Worm (Caenorhabditis elegans) whole organism, early embryonic: ENCODE measurements around the gene M6.4.

ENCODE experiments used
- B0310.2 ChIP-seq: sonication (generic microtip); optimal IDR thresholded peaks from 2 replicates; lab custom pipeline; 2016; ENCODE audit warnings: mild to moderate bottlenecking, missing genetic modification characterization, missing compliant biosample characterization
- F13C5.2 ChIP-seq: sonication (generic microtip); optimal IDR thresholded peaks from 2 replicates; lab custom pipeline; 2017; ENCODE audit warnings: mild to moderate bottlenecking, missing genetic modification characterization, inconsistent platforms, missing compliant biosample characterization
- aly-1 ChIP-seq: sonication (generic microtip); optimal IDR thresholded peaks from 2 replicates; lab custom pipeline; 2016; ENCODE audit warnings: missing genetic modification characterization, missing compliant biosample characterization
- ama-1 ChIP-seq: fragments of 150-350 bp; optimal IDR thresholded peaks from 2 replicates; lab custom pipeline; 2014
- ceh-13 ChIP-seq: fragments of 200-800 bp; sonication (Bioruptor generic); optimal IDR thresholded peaks from 2 replicates; lab custom pipeline; 2018; ENCODE audit warnings: mild to moderate bottlenecking, missing genetic modification characterization, missing compliant biosample characterization
- ceh-36 ChIP-seq: sonication (generic microtip); optimal IDR thresholded peaks from 2 replicates; lab custom pipeline; 2016; ENCODE audit warnings: missing genetic modification characterization, inconsistent platforms, missing compliant biosample characterization
- ets-7 ChIP-seq: sonication (generic microtip); optimal IDR thresholded peaks from 2 replicates; lab custom pipeline; 2016; ENCODE audit warnings: missing genotype, missing genetic modification characterization, missing compliant biosample characterization
- flt-1 ChIP-seq: fragments of 200-800 bp; sonication (Bioruptor generic); IDR thresholded peaks from 2 replicates; pipeline ENCODE4 v1.3.6; 2022; ENCODE audit warnings: missing genetic modification characterization, missing compliant biosample characterization
- hmbx-1 ChIP-seq: sonication (generic microtip); optimal IDR thresholded peaks from 2 replicates; lab custom pipeline; 2016; ENCODE audit warnings: mild to moderate bottlenecking, missing genetic modification characterization, missing compliant biosample characterization
- hmg-4 ChIP-seq: fragments of 200-800 bp; sonication (Bioruptor generic); optimal IDR thresholded peaks from 2 replicates; lab custom pipeline; 2018; ENCODE audit warnings: mild to moderate bottlenecking, missing genetic modification characterization, missing compliant biosample characterization
- hnd-1 ChIP-seq: sonication (generic microtip); optimal IDR thresholded peaks from 2 replicates; lab custom pipeline; 2016; ENCODE audit warnings: missing genetic modification characterization, missing compliant biosample characterization
- pes-1 ChIP-seq: fragments of 200-800 bp; sonication (Bioruptor generic); IDR thresholded peaks from 2 replicates; pipeline ENCODE4 v1.3.6; 2022; ENCODE audit warnings: missing genetic modification reagents, missing genetic modification characterization, missing compliant biosample characterization
- scrt-1 ChIP-seq: fragments of 200-800 bp; sonication (Bioruptor generic); IDR thresholded peaks from 2 replicates; pipeline ENCODE4 v1.3.6; 2022; ENCODE audit warnings: missing genetic modification characterization, missing compliant biosample characterization
- sea-1 ChIP-seq: fragments of 200-800 bp; sonication (Bioruptor generic); conservative IDR thresholded peaks from 2 replicates; pipeline ENCODE4 v1.3.6; 2022; ENCODE audit warnings: missing genetic modification characterization, missing compliant biosample characterization
- tbx-11 ChIP-seq: fragments of 200-800 bp; sonication (Bioruptor generic); IDR thresholded peaks from 2 replicates; pipeline ENCODE4 v1.3.6; 2022; ENCODE audit warnings: missing genetic modification characterization, missing compliant biosample characterization
- tbx-37 ChIP-seq: fragments of 200-800 bp; sonication (Bioruptor generic); conservative IDR thresholded peaks from 2 replicates; pipeline ENCODE4 v1.3.6; 2022; ENCODE audit warnings: missing genetic modification reagents, missing genetic modification characterization, missing compliant biosample characterization
- tra-4 ChIP-seq: sonication (generic microtip); optimal IDR thresholded peaks from 2 replicates; lab custom pipeline; 2017; ENCODE audit warnings: missing genetic modification characterization, missing compliant biosample characterization

M6.4 gene

DNA sequence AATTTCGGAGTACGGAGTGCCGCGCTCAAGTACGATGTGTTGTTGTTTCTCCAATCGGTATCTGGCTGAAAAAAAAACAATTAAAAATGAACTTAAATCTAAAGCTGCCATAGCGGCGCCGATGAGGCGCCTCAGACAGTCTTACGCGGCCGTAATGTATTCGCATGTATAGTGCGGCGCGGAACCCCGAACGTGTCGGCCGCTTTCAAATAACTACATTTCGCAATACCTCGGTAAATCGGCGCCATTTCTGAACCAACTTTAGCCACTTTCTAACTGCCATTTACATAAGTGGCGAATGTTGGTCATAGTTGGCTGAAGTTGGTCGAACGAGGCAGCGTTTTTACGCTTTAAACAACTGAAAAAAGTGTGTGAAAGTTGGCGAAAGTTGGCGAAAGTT, 16.2 kb upstream of the M6.4 start:
- TF ChIP-seq pes-1 (GFP tag; lab: Robert Waterston, UW) (no peak), sea-1 (no peak), hmg-4 (GFP tag; lab: Kevin White, UChicago) (no peak), hnd-1 (tag; lab: Kevin White, UChicago) (no peak), flt-1 (GFP tag; lab: Robert Waterston, UW) (no peak), ceh-13 (no peak), tra-4 (tag; lab: Kevin White, UChicago) (no peak), ets-7 (no peak), F13C5.2 (tag; lab: Kevin White, UChicago) (no peak), hmbx-1 (tag; lab: Kevin White, UChicago) (no peak), tbx-11 (no peak), aly-1 (no peak), tbx-37 (GFP tag; lab: Robert Waterston, UW) (no peak), ama-1 (lab: Kevin White, UChicago) (no peak), ceh-36 (no peak), B0310.2 (tag; lab: Kevin White, UChicago) (no peak)

DNA sequence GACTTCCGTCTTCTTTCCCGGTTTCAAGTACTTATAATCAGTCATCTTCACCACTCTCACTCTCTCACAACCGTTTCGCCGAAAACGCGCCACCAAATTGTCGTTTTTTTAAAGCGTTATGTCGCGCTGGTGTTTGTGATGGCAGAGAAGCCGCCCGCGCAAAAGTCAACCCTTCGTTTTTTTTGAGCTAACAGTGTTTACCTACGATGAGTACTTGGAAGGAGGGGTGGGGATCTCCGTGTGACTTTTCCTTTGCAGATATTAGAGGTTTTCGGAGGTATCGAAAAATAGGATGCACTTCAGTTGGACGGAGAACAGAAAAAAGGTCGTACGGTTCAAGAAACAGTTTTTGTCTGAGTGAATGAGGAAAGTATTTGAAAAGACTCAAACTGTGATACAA, 11.3 kb upstream of the M6.4 start:
- TF ChIP-seq scrt-1 (GFP tag; lab: Robert Waterston, UW) (no peak), ceh-13 (no peak)

DNA sequence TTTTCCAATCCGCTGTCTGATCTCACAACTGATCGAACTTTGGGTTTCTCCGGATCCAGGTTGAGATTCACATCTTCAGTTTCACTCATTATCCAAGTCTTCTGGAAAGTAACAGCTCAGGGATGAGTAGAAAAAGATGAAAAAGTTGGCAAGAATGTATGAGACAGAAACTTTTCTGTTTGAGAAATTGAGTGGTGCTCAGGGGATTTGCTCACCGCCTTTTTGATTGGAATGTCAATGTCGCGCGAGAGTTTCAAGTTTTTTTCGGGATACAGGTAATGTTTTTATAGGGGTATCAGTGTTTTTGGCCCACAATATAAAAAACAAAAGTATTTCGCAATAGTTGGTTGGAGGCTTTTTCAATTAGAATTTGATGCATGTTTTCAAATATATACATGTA, 7.8 kb upstream of the M6.4 start, which contains the start of gene unc-96:
Gene unc-96, minus strand, starts transcription at position 101 of the 400 bp plus-strand sequence.
- TF ChIP-seq B0310.2 (tag; lab: Kevin White, UChicago) (no peak), ceh-36 (no peak), hnd-1 (tag; lab: Kevin White, UChicago) (no peak), aly-1 (no peak), ama-1 (lab: Kevin White, UChicago) (no peak), ets-7 (no peak), F13C5.2 (tag; lab: Kevin White, UChicago) (no peak), sea-1 (no peak), scrt-1 (GFP tag; lab: Robert Waterston, UW) (no peak), tbx-11 (no peak), hmg-4 (GFP tag; lab: Kevin White, UChicago) (no peak)

DNA sequence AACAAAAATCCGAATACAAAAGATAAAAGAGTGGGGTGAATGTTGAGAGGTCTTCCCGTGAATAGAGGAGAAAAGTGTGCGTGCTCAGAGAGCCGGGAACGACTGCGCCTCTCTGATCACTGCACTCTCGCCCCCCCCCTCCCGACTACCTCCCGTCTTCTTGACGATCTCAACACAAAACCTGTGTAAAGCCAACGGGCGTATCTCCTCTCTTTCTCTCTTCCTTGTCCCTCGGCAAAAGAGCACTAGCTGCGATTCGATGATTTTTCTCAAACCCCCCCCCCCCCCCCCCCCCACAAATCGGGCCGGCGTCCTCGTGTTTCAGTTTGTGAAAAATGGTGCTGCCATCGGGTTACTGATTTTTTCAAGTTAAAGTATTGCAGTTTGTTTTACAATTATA, 7.3 kb upstream of the M6.4 start:
- TF ChIP-seq scrt-1 (GFP tag; lab: Robert Waterston, UW) = no peak
- no peak for TF ChIP-seq pes-1 (GFP tag; lab: Robert Waterston, UW)
- TF ChIP-seq hnd-1 (tag; lab: Kevin White, UChicago) = no peak
- no peak for TF ChIP-seq ceh-13
- TF ChIP-seq tbx-37 (GFP tag; lab: Robert Waterston, UW) = no peak
- no peak for TF ChIP-seq F13C5.2 (tag; lab: Kevin White, UChicago)

DNA sequence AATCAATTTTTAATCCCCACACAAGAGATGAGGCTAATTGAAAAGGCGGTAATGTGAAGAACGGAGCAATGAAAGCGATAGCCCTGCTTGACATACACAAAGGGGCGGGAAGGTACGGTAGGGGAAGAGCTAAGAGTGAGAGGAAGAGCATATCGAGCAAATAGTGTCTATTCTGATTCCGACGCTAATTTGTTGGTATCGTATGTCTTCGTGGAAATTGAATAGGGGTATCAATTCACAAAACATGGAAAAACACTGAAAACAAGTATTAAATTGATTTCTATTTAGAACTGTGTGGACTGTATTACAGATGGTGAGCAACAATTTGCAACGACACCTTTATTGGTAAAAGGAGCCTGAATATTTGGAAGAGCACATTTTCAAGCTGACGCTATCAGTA, 7.9 kb downstream of the M6.4 start, which contains the start of gene pha-2:
Gene pha-2, minus strand, starts transcription at position 101 of the 400 bp plus-strand sequence.
- TF ChIP-seq B0310.2 (tag; lab: Kevin White, UChicago) (no peak), tra-4 (tag; lab: Kevin White, UChicago) (no peak), ama-1 (lab: Kevin White, UChicago) (no peak), tbx-11 (no peak), ceh-13 (no peak), hnd-1 (tag; lab: Kevin White, UChicago) (no peak), aly-1 (no peak), hmg-4 (GFP tag; lab: Kevin White, UChicago) (no peak), scrt-1 (GFP tag; lab: Robert Waterston, UW) (no peak), F13C5.2 (tag; lab: Kevin White, UChicago) (no peak), flt-1 (GFP tag; lab: Robert Waterston, UW) (no peak), ets-7 (no peak), sea-1 (no peak), tbx-37 (GFP tag; lab: Robert Waterston, UW) (no peak), ceh-36 (no peak), pes-1 (GFP tag; lab: Robert Waterston, UW) (no peak), hmbx-1 (tag; lab: Kevin White, UChicago) (no peak)

DNA sequence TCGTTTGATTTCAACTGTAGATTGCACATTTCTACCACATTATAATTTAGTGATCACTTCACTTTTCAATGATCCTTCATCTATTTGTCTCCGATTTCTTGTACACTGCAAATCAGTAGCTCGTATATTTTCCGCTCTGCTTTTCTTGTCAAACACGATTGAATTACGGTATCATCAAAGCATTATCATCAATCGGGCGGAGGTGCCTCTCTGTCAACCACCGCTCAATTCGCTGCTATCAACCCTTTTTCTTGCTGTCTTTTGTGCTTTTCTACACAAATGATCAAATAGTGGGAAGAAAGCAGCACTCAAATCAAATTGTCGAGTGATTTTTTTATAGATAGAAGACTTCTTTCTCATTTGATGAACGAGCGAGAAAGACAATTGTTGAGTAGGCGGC, 8.6 kb downstream of the M6.4 start:
- TF ChIP-seq ama-1 (lab: Kevin White, UChicago) (no peak), tbx-37 (GFP tag; lab: Robert Waterston, UW) (no peak), hmbx-1 (tag; lab: Kevin White, UChicago) (no peak), aly-1 (no peak), ets-7 (no peak), flt-1 (GFP tag; lab: Robert Waterston, UW) (no peak), B0310.2 (tag; lab: Kevin White, UChicago) (no peak), ceh-13 (no peak), scrt-1 (GFP tag; lab: Robert Waterston, UW) (no peak), hmg-4 (GFP tag; lab: Kevin White, UChicago) (no peak), hnd-1 (tag; lab: Kevin White, UChicago) (no peak), ceh-36 (no peak), tbx-11 (no peak), pes-1 (GFP tag; lab: Robert Waterston, UW) (no peak), sea-1 (no peak), F13C5.2 (tag; lab: Kevin White, UChicago) (no peak), tra-4 (tag; lab: Kevin White, UChicago) (no peak)

DNA sequence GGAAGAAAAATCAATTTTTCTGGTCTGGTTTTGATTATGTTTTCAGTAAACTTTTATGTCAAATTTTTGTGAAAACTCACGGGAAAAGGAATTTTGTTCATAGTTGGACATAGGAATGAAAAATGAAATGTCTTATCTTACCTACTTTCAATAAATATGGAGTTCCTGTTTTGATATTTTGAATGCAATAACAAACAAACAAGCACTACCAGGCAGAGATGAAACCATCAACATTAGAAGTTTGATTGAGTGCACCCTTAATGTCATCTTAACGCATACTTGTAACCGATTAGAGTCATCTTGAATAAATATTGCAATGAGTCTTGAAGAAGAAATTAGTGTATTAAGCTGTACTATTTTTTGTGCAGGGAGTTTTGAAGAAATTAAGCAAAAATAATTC, 12.5 kb downstream of the M6.4 start, which contains the start of gene M6.11:
Gene M6.11, minus strand, starts transcription at position 101 of the 400 bp plus-strand sequence.
- TF ChIP-seq ets-7 = no peak
- TF ChIP-seq ceh-13 = no peak
- no peak for TF ChIP-seq tbx-37 (GFP tag; lab: Robert Waterston, UW)
- TF ChIP-seq hmbx-1 (tag; lab: Kevin White, UChicago) = no peak
- TF ChIP-seq aly-1 = no peak
- TF ChIP-seq hnd-1 (tag; lab: Kevin White, UChicago) = no peak

DNA sequence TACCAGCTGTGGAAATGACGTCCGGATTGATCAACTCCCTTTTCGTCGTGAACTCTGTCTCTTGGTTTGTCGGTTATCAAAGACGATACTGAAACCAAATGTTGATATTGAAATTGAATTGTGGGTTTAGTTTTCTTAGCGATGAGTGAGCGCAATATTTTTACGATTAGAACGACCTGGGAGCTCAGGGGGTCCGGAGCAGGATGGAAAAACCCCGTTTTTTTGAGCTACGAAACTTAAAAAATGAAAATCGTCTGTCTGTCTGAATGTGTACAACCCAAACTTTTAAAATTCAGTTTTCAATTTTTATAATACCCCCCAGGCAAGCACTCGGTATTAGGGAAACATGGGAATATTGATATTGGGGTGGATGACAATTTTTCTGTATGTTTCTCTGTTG, 13.8 kb downstream of the M6.4 start:
- no peak for TF ChIP-seq tbx-11
- TF ChIP-seq pes-1 (GFP tag; lab: Robert Waterston, UW) = no peak
